Worm (Caenorhabditis elegans) whole organism, L4 larva: ENCODE data around the gene ttc-4.
A peak's percentile ranks its signal among the peaks of the same experiment; 100 is the strongest.

Experiments used
- D1046.2 ChIP-seq: fragments of 200-800 bp; sonication (Bioruptor generic); IDR thresholded peaks from 2 replicates; pipeline ENCODE4 v1.3.6; 2022; ENCODE audit warnings: missing genetic modification characterization, missing compliant biosample characterization
- T20F7.1 ChIP-seq: fragments of 200-800 bp; sonication (Bioruptor generic); optimal IDR thresholded peaks from 2 replicates; lab custom pipeline; 2018; ENCODE audit warnings: mild to moderate bottlenecking, missing genetic modification characterization, missing compliant biosample characterization
- Y5F2A.4 ChIP-seq: fragments of 200-800 bp; sonication (Bioruptor generic); optimal IDR thresholded peaks from 2 replicates; lab custom pipeline; 2018; ENCODE audit warnings: mild to moderate bottlenecking, missing genetic modification characterization, missing compliant biosample characterization
- Y75B8A.6 ChIP-seq: fragments of 200-800 bp; sonication (Bioruptor generic); IDR thresholded peaks from 2 replicates; pipeline ENCODE4 v1.3.6; 2022; ENCODE audit warnings: missing genetic modification reagents, missing genetic modification characterization, missing compliant biosample characterization
- ZK546.5 ChIP-seq, 2 experiments: sonication (generic microtip); optimal IDR thresholded peaks; 2 replicates each; lab custom pipeline; 2017; ENCODE audit warnings: missing biosample characterization in 2 of 2, missing genetic modification characterization in 2 of 2
- ceh-82 ChIP-seq: sonication (generic microtip); optimal IDR thresholded peaks from 2 replicates; lab custom pipeline; 2017; ENCODE audit warnings: missing biosample characterization, missing genetic modification characterization
- ces-1 ChIP-seq: fragments of 150-350 bp; sonication (generic microtip); optimal IDR thresholded peaks from 4 replicates; lab custom pipeline; 2014; ENCODE audit warnings: missing biosample characterization, missing genetic modification reagents, missing genetic modification characterization
- cey-2 ChIP-seq: sonication (generic microtip); optimal IDR thresholded peaks from 3 replicates; lab custom pipeline; 2017; ENCODE audit warnings: missing genetic modification characterization, mild to moderate bottlenecking, missing compliant biosample characterization, antibody characterized with exemption, borderline replicate concordance; ENCODE audit not compliant: insufficient read depth
- daf-16 ChIP-seq, 3 experiments: sonication (generic microtip); optimal IDR thresholded peaks; 2 replicates each; lab custom pipeline; 2016 to 2017; ENCODE audit warnings: missing genetic modification characterization in 3 of 3, missing genetic modification reagents in 3 of 3, mild to moderate bottlenecking in 2 of 3, missing compliant biosample characterization in 2 of 3, missing biosample characterization in 1 of 3, moderate library complexity in 1 of 3
- daf-8 ChIP-seq: fragments of 200-800 bp; sonication (Bioruptor generic); IDR thresholded peaks from 2 replicates; pipeline ENCODE4 v1.3.6; 2022; ENCODE audit warnings: missing genetic modification characterization, missing compliant biosample characterization
- dmd-6 ChIP-seq: fragments of 200-800 bp; sonication (Bioruptor generic); IDR thresholded peaks from 2 replicates; pipeline ENCODE4 v1.3.6; 2022; ENCODE audit warnings: missing genetic modification reagents, missing genetic modification characterization, missing compliant biosample characterization
- dpl-1 ChIP-seq: fragments of 150-350 bp; optimal IDR thresholded peaks from 2 replicates; lab custom pipeline; 2014; ENCODE audit warnings: missing biosample characterization, missing genetic modification reagents, missing genetic modification characterization
- dve-1 ChIP-seq: sonication (generic microtip); optimal IDR thresholded peaks from 2 replicates; lab custom pipeline; 2017; ENCODE audit warnings: antibody characterized with exemption, mild to moderate bottlenecking, missing genetic modification characterization, missing compliant biosample characterization; ENCODE audit not compliant: insufficient read depth
- egl-43 ChIP-seq: fragments of 200-800 bp; sonication (Bioruptor generic); IDR thresholded peaks from 2 replicates; pipeline ENCODE4 v1.3.6; 2022; ENCODE audit warnings: missing genetic modification reagents, missing genetic modification characterization, missing compliant biosample characterization
- fkh-10 ChIP-seq: fragments of 150-350 bp; optimal IDR thresholded peaks from 2 replicates; lab custom pipeline; 2014; ENCODE audit warnings: missing biosample characterization, missing genetic modification reagents, missing genetic modification characterization
- hif-1 ChIP-seq, 2 experiments: sonication (generic microtip); optimal IDR thresholded peaks; 2 replicates each; lab custom pipeline; 2016 to 2017; ENCODE audit warnings: missing compliant biosample characterization in 2 of 2, missing genetic modification characterization in 2 of 2, missing genetic modification reagents in 2 of 2, missing genotype in 2 of 2, mild to moderate bottlenecking in 1 of 2
- hlh-11 ChIP-seq: fragments of 200-800 bp; sonication (Bioruptor generic); optimal IDR thresholded peaks from 2 replicates; lab custom pipeline; 2018; ENCODE audit warnings: mild to moderate bottlenecking, missing genetic modification characterization, missing compliant biosample characterization
- hlh-30 ChIP-seq: sonication (generic microtip); optimal IDR thresholded peaks from 2 replicates; lab custom pipeline; 2017; ENCODE audit warnings: antibody characterized with exemption, mild to moderate bottlenecking, missing genetic modification characterization, missing compliant biosample characterization; ENCODE audit not compliant: insufficient read depth
- hmg-1.1 ChIP-seq: fragments of 200-800 bp; sonication (Bioruptor generic); IDR thresholded peaks from 2 replicates; pipeline ENCODE4 v1.3.6; 2022; ENCODE audit warnings: missing genetic modification reagents, missing genetic modification characterization, missing compliant biosample characterization
- lim-7 ChIP-seq: fragments of 200-800 bp; sonication (Bioruptor generic); IDR thresholded peaks from 2 replicates; pipeline ENCODE4 v1.3.6; 2022; ENCODE audit warnings: missing genetic modification characterization, missing compliant biosample characterization
- lin-1 ChIP-seq: fragments of 200-800 bp; sonication (Bioruptor generic); IDR thresholded peaks from 2 replicates; pipeline ENCODE4 v1.3.6; 2022; ENCODE audit warnings: missing genetic modification reagents, missing genetic modification characterization, missing compliant biosample characterization
- lin-13 ChIP-seq: fragments of 150-350 bp; optimal IDR thresholded peaks from 2 replicates; lab custom pipeline; 2014; ENCODE audit warnings: missing biosample characterization, missing genetic modification reagents, missing genetic modification characterization
- lin-39 ChIP-seq: fragments of 150-350 bp; optimal IDR thresholded peaks from 2 replicates; lab custom pipeline; 2014; ENCODE audit warnings: missing biosample characterization, missing genetic modification reagents, missing genetic modification characterization
- lsy-2 ChIP-seq, 2 experiments: fragments of 150-350 bp in 1 of 2; sonication (generic microtip) in 1 of 2; optimal IDR thresholded peaks; 2 replicates each; lab custom pipeline; 2014 to 2017; ENCODE audit warnings: missing biosample characterization in 2 of 2, missing genetic modification characterization in 2 of 2
- mes-2 ChIP-seq: sonication (generic microtip); optimal IDR thresholded peaks from 2 replicates; lab custom pipeline; 2016; ENCODE audit warnings: missing genotype, mild to moderate bottlenecking, missing genetic modification characterization, missing compliant biosample characterization; ENCODE audit not compliant: poor library complexity, severe bottlenecking
- mxl-3 ChIP-seq: fragments of 200-800 bp; sonication (Bioruptor generic); optimal IDR thresholded peaks from 2 replicates; lab custom pipeline; 2018; ENCODE audit warnings: mild to moderate bottlenecking, missing genetic modification characterization, missing compliant biosample characterization
- nhr-10 ChIP-seq: fragments of 150-350 bp; optimal IDR thresholded peaks from 2 replicates; lab custom pipeline; 2014; ENCODE audit warnings: missing biosample characterization, missing genetic modification characterization
- nhr-111 ChIP-seq: fragments of 200-800 bp; sonication (Bioruptor generic); optimal IDR thresholded peaks from 2 replicates; lab custom pipeline; 2018; ENCODE audit warnings: mild to moderate bottlenecking, missing genetic modification characterization, missing compliant biosample characterization
- nhr-28 ChIP-seq: fragments of 150-350 bp; optimal IDR thresholded peaks from 2 replicates; lab custom pipeline; 2014; ENCODE audit warnings: missing biosample characterization, missing genetic modification characterization
- nhr-48 ChIP-seq: sonication (generic microtip); optimal IDR thresholded peaks from 2 replicates; lab custom pipeline; 2016; ENCODE audit warnings: mild to moderate bottlenecking, missing genetic modification characterization, missing compliant biosample characterization
- nhr-6 ChIP-seq: fragments of 150-350 bp; optimal IDR thresholded peaks from 2 replicates; lab custom pipeline; 2014; ENCODE audit warnings: missing biosample characterization, missing genetic modification characterization
- nhr-77 ChIP-seq: fragments of 150-350 bp; optimal IDR thresholded peaks from 2 replicates; lab custom pipeline; 2014; ENCODE audit warnings: missing biosample characterization, missing genetic modification characterization
- pqm-1 ChIP-seq: sonication (generic microtip); optimal IDR thresholded peaks from 2 replicates; lab custom pipeline; 2017; ENCODE audit warnings: missing biosample characterization, missing genetic modification characterization
- skn-1 ChIP-seq: fragments of 150-350 bp; optimal IDR thresholded peaks from 2 replicates; lab custom pipeline; 2014; ENCODE audit warnings: missing biosample characterization, missing genetic modification characterization
- spr-3 ChIP-seq: fragments of 200-800 bp; sonication (Bioruptor generic); optimal IDR thresholded peaks from 2 replicates; lab custom pipeline; 2018; ENCODE audit warnings: mild to moderate bottlenecking, missing genetic modification characterization, missing compliant biosample characterization
- unc-130 ChIP-seq: sonication (generic microtip); optimal IDR thresholded peaks from 2 replicates; lab custom pipeline; 2016; ENCODE audit warnings: missing genetic modification reagents, missing genetic modification characterization, missing compliant biosample characterization
- unc-62 ChIP-seq, 3 experiments: fragments of 150-350 bp in 1 of 3; sonication (generic microtip); optimal IDR thresholded peaks in 2 of 3; peaks in 1 of 3; 1 replicate in 1 of 3; 2 replicates in 2 of 3; lab custom pipeline; 2014 to 2017; ENCODE audit warnings: missing biosample characterization in 3 of 3, missing genetic modification characterization in 3 of 3, missing genetic modification reagents in 3 of 3, missing genotype in 1 of 3
- zfp-2 ChIP-seq: sonication (generic microtip); optimal IDR thresholded peaks from 2 replicates; lab custom pipeline; 2016; ENCODE audit warnings: mild to moderate bottlenecking, missing genetic modification characterization, missing compliant biosample characterization
- ztf-7 ChIP-seq: fragments of 150-350 bp; optimal IDR thresholded peaks from 2 replicates; lab custom pipeline; 2014; ENCODE audit warnings: missing biosample characterization, missing genetic modification characterization

The ttc-4 gene

DNA sequence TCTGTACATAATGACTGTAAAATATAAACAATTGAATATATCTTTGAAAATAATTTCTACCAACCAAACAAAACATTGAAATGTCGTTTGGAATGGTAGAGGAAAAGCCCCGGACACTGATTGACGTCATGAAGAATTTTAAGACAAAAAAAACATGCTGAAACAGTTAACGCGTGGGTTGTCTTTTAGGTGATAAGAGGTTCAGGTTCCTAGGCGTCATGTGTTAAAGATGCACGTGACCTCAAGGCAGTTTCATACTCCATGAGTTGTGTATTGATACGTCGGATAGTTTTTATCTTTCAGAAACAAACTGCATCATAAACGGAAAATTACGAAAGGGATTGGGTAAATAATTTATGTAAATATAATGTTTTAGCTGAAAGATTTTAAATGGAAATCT is 37.4 kb upstream of the ttc-4 start (continued):
- TF ChIP-seq hif-1 (tag; optimal IDR thresholded peaks at IDR 0.05; lab: Kevin White, UChicago) (no peak), nhr-6 (no peak), spr-3 (no peak), ZK546.5 (tag; optimal IDR thresholded peaks at IDR 0.05; lab: Kevin White, UChicago) (no peak), ceh-82 (no peak), lim-7 (no peak), unc-130 (GFP tag; lab: Kevin White, UChicago) (no peak), dve-1 (tag; lab: Kevin White, UChicago) (peak; percentile 83), ces-1 (no peak)

- TF ChIP-seq pqm-1 (tag; lab: Kevin White, UChicago) (peak; percentile 58), D1046.2 (GFP tag; lab: Robert Waterston, UW) (no peak), unc-62 (GFP tag; optimal IDR thresholded peaks at IDR 0.05 in 1 of 2; lab: Kevin White, UChicago) (no peak), unc-62 (tag; optimal IDR thresholded peaks at IDR 0.05; lab: Kevin White, UChicago) (no peak), nhr-77 (tag; lab: Kevin White, UChicago) (peak; percentile 5), nhr-48 (tag; lab: Kevin White, UChicago) (no peak), lin-13 (GFP tag; lab: Kevin White, UChicago) (no peak), skn-1 (no peak), fkh-10 (GFP tag; lab: Kevin White, UChicago) (no peak), dve-1 (tag; lab: Kevin White, UChicago) (peak; percentile 72), nhr-28 (tag; lab: Kevin White, UChicago) (peak; percentile 28), daf-16 (GFP tag; optimal IDR thresholded peaks at IDR 0.05; lab: Kevin White, UChicago) (no peak), daf-16 (tag; optimal IDR thresholded peaks at IDR 0.05; lab: Kevin White, UChicago) (peak; percentile 97), hlh-11 (tag; lab: Kevin White, UChicago) (peak; percentile 24)
These were observed 33.1 kb upstream of the ttc-4 start, which contains the start of gene C17C3.3 for ce11 chrII:5561392-5561791. Gene C17C3.3 (plus strand): TSS chrII:5561737.

DNA sequence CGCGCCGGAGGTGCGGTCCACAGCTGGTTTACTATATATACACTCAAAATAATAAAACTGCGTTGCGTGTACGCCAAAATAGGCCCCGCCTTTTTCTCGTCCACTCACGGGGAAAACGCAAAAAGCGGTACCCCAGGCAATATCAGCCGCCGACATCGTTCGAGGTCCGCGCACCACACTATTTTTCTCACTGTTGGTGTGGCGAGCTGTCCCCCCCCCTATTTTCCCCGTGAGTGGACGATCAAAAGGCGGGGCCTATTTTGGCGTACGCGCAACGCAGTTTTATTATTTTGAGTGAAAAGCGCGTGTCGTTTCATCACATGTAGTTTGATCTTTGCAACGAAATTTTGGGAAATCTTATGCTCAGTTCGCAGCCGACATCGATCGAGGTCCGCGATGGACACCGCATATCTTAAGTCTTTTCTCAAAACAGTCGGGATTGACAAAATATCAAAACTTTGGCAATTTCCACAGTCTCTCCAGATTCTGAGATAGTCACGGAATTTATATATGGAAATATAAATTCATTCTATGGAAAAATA is 29.4 kb upstream of the ttc-4 start:
- no peak for TF ChIP-seq Y5F2A.4 (GFP tag; lab: Kevin White, UChicago)
- no peak for TF ChIP-seq cey-2 (tag; lab: Kevin White, UChicago)
- no peak for TF ChIP-seq dmd-6 (GFP tag; lab: Robert Waterston, UW)
- no peak for TF ChIP-seq nhr-77 (tag; lab: Kevin White, UChicago)
- TF ChIP-seq, all 104 proteins: peak for 0

ce11 chrII:5570272-5570671 is 24.2 kb upstream of the ttc-4 start, which contains the start of the genes C17C3.1 and C17C3.15:
Gene C17C3.1 (plus strand): TSS chrII:5570572.
Gene C17C3.15 (plus strand): TSS chrII:5570654.
- TF ChIP-seq nhr-28 (tag; lab: Kevin White, UChicago) = peak; percentile 76
- TF ChIP-seq hlh-11 (tag; lab: Kevin White, UChicago) = no peak

DNA sequence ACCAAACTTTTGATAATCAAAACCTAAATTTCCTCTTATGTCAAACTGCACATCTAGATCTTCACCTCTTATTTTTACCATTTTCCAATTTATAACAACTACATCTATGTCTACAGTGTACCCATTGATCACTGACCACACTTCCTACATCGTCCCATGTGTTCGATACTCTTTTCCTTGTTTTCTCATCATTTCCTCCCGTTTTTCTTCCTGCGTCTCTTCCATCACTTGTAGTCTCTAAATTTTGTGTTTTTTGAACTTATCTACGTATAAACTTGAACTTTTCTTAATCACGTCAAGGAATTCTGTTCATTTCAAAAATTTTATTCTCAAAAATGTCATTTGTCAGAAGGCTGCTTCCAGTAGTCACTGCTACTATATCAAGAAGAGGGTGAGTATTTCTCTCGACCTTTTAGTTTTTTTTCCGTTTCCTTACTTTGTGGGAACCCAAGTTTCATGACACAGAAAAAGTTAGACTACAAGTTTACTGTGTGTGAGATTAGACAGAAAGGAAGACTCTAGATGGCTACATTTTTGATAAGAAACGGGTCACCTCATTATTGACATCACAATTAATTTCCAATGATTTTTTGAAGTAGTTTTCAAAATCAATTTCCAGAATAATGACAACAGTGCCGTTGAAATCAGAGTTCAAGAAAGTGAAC is 22.3 kb upstream of the ttc-4 start:
- TF ChIP-seq mes-2 (peak; percentile 22), nhr-28 (tag; lab: Kevin White, UChicago) (peak; percentile 91), dve-1 (tag; lab: Kevin White, UChicago) (peak; percentile 55), dpl-1 (GFP tag; lab: Kevin White, UChicago) (peak; percentile 22), ces-1 (no peak), hlh-30 (tag; lab: Kevin White, UChicago) (peak; percentile 52), hmg-1.1 (peak; percentile 51), T20F7.1 (GFP tag; lab: Kevin White, UChicago) (peak; percentile 13), lin-1 (GFP tag; lab: Robert Waterston, UW) (peak; percentile 32; the same call in 1 of the 2 replicates), egl-43 (GFP tag; lab: Robert Waterston, UW) (no peak), lsy-2 (tag; optimal IDR thresholded peaks at IDR 0.05; lab: Kevin White, UChicago) (peak in 1 of 2 experiments; percentile 60), nhr-48 (tag; lab: Kevin White, UChicago) (peak; percentile 58), nhr-10 (tag; lab: Kevin White, UChicago) (peak; percentile 87), ztf-7 (no peak), Y75B8A.6 (GFP tag; lab: Robert Waterston, UW) (no peak), daf-8 (GFP tag; lab: Robert Waterston, UW) (no peak), lin-39 (tag; lab: Kevin White, UChicago) (no peak), mxl-3 (peak; percentile 6), nhr-111 (GFP tag; lab: Kevin White, UChicago) (no peak), D1046.2 (GFP tag; lab: Robert Waterston, UW) (no peak), zfp-2 (tag; lab: Kevin White, UChicago) (no peak)
